Worm (Caenorhabditis elegans) whole organism, midembryonic: Measurements from ENCODE around the gene twk-44.
A peak's percentile ranks its signal among the peaks of the same experiment; 100 is the strongest.

Source experiments
- T22C8.4 ChIP-seq: fragments of 200-800 bp; sonication (Bioruptor generic); IDR thresholded peaks from 2 replicates; pipeline ENCODE4 v1.3.6; 2022; ENCODE audit warnings: missing genetic modification characterization, missing compliant biosample characterization
- cog-1 ChIP-seq: sonication (generic microtip); optimal IDR thresholded peaks from 2 replicates; lab custom pipeline; 2016; ENCODE audit warnings: missing genetic modification characterization, missing compliant biosample characterization
- flt-1 ChIP-seq: fragments of 200-800 bp; sonication (Bioruptor generic); IDR thresholded peaks from 2 replicates; pipeline ENCODE4 v1.3.6; 2022; ENCODE audit warnings: missing genetic modification characterization, missing compliant biosample characterization
- klf-2 ChIP-seq: fragments of 200-800 bp; sonication (Bioruptor generic); conservative IDR thresholded peaks from 2 replicates; pipeline ENCODE4 v1.3.6; 2022; ENCODE audit warnings: missing genetic modification reagents, missing genetic modification characterization, missing compliant biosample characterization
- med-1 ChIP-seq: sonication (generic microtip); optimal IDR thresholded peaks from 2 replicates; lab custom pipeline; 2017; ENCODE audit warnings: missing genetic modification characterization, mild to moderate bottlenecking, missing compliant biosample characterization, antibody characterized with exemption, missing genetic modification reagents; ENCODE audit not compliant: insufficient read depth
- ref-1 ChIP-seq: fragments of 200-800 bp; sonication (Bioruptor generic); conservative IDR thresholded peaks from 2 replicates; pipeline ENCODE4 v1.3.6; 2022; ENCODE audit warnings: missing genetic modification reagents, missing genetic modification characterization, missing compliant biosample characterization
- tab-1 ChIP-seq: fragments of 200-800 bp; sonication (Bioruptor generic); IDR thresholded peaks from 2 replicates; pipeline ENCODE4 v1.3.6; 2022; ENCODE audit warnings: missing genetic modification characterization, missing compliant biosample characterization
- ztf-23 ChIP-seq: fragments of 200-800 bp; sonication (Bioruptor generic); IDR thresholded peaks from 2 replicates; pipeline ENCODE4 v1.3.6; 2022; ENCODE audit warnings: missing genetic modification reagents, missing genetic modification characterization, missing compliant biosample characterization
- ztf-29 ChIP-seq: fragments of 200-800 bp; sonication (Bioruptor generic); IDR thresholded peaks from 2 replicates; pipeline ENCODE4 v1.3.6; 2022; ENCODE audit warnings: missing genetic modification reagents, missing genetic modification characterization, missing compliant biosample characterization

Gene twk-44

ce11 chrX:11607500-11607823 is 19.5 kb downstream of the twk-44 start:
- TF ChIP-seq flt-1 (GFP tag; lab: Robert Waterston, UW) (no peak), cog-1 (tag; lab: Kevin White, UChicago) (peak; percentile 8)

ce11 chrX:11606815-11607499 is 20.0 kb downstream of the twk-44 start:
- TF ChIP-seq tab-1 (GFP tag; lab: Robert Waterston, UW) (no peak), ref-1 (GFP tag; lab: Robert Waterston, UW) (no peak), ztf-23 (GFP tag; lab: Robert Waterston, UW) (no peak), T22C8.4 (GFP tag; lab: Robert Waterston, UW) (no peak), ztf-29 (no peak), flt-1 (GFP tag; lab: Robert Waterston, UW) (no peak), med-1 (no peak), klf-2 (GFP tag; lab: Robert Waterston, UW) (no peak), cog-1 (tag; lab: Kevin White, UChicago) (no peak)

DNA sequence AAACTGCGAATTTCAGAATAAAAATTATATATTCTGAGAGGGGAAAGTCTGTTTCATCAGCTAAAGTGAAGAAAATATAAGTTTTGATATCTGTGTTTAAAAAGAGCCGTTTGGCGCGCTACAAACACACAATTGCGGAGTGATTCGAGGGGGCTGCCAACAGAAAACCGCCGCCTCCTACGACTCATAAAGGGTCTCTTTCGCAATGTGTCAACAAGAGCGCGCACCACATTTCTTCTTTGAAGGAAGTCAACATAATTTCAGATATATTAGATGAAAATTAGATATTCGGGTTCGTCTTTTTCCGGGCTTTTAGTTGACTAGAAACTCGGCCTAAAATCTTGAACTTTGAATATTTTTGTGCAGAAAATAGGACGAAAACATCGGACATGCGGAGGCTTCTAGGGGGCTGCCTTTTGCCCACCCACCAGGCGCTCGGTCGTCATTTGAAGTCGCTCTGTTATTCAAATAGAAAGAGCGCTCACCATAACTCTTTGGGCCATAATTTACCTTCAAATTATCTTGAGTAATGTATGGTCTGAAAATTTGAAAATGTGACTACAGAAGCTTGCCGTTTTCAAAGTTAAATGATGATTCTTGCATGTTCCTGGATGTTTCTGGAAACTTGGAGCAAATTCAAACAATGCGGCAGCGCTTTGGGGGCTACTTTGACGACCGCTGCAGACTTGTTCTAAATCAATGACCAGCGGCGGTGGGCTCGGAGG is 21.0 kb downstream of the twk-44 start:
- TF ChIP-seq ztf-23 (GFP tag; lab: Robert Waterston, UW) (peak; percentile 88), ztf-29 (peak; percentile 95), cog-1 (tag; lab: Kevin White, UChicago) (peak; percentile 100), flt-1 (GFP tag; lab: Robert Waterston, UW) (peak; percentile 95), tab-1 (GFP tag; lab: Robert Waterston, UW) (peak; percentile 54; the same call in 1 of the 2 replicates), T22C8.4 (GFP tag; lab: Robert Waterston, UW) (peak; percentile 50; the same call in 1 of the 2 replicates), klf-2 (GFP tag; lab: Robert Waterston, UW) (peak; percentile 80), ref-1 (GFP tag; lab: Robert Waterston, UW) (no peak), med-1 (peak; percentile 86)

- no peak for TF ChIP-seq ref-1 (GFP tag; lab: Robert Waterston, UW)
- no peak for TF ChIP-seq klf-2 (GFP tag; lab: Robert Waterston, UW)
- TF ChIP-seq med-1, result no peak
- TF ChIP-seq tab-1 (GFP tag; lab: Robert Waterston, UW), result no peak
- no peak for TF ChIP-seq T22C8.4 (GFP tag; lab: Robert Waterston, UW)
- no peak for TF ChIP-seq flt-1 (GFP tag; lab: Robert Waterston, UW)
- TF ChIP-seq cog-1 (tag; lab: Kevin White, UChicago), result no peak
- TF ChIP-seq ztf-29, result no peak
- no peak for TF ChIP-seq ztf-23 (GFP tag; lab: Robert Waterston, UW)
Observed at ce11 chrX:11605214-11605765, 21.6 kb downstream of the twk-44 start, which contains the start of gene ftt-2. Gene ftt-2 (minus strand): TSS chrX:11605419.

DNA sequence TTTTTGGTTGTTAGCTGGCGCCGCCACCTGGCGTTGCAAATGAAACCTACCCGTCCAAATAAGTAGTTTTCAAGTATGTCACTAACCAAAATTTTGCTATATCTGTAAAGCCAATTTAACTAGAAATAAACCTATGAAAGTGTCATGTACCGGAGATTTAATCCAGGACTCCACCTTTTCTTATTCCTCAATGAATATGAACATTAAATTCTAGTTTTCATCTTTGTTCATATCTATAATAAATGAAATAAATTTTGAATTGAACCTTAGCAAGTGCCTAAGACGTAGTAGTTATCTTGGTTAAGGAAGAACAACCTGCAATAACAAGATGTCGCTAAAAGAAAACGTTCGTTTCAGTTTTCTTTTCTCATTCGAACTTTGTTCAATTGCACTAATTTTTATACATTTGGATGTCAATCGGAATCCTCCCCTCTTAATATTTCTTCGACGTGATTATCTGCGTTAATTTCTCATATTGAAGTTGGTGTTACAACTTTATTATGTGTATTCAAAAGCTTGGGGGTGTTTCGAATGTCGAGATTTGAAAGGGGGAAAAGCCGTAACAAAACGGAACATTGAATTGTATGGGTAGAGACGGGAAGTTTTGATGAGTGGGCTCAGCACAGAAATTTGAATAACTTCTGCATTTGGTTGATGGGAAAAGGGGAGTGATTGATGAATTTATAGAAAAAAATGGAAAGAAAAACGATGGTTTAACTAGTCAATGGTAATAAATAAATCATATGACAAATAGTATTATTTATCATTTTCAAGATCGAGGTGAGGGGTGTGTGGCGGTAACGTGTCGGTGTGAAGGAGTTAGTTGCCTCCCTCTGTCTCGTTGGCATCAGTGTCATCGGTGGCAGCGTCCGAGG is 23.4 kb downstream of the twk-44 start:
- TF ChIP-seq ztf-23 (GFP tag; lab: Robert Waterston, UW), result peak; percentile 29; the same call in 1 of the 2 replicates
- no peak for TF ChIP-seq cog-1 (tag; lab: Kevin White, UChicago)

- TF ChIP-seq med-1, result no peak
- no peak for TF ChIP-seq ref-1 (GFP tag; lab: Robert Waterston, UW)
- no peak for TF ChIP-seq ztf-29
- TF ChIP-seq T22C8.4 (GFP tag; lab: Robert Waterston, UW), result no peak
- TF ChIP-seq cog-1 (tag; lab: Kevin White, UChicago), result no peak
- 0 out of 2 replicates have a peak, but pooled peaks have one; percentile 17 for TF ChIP-seq flt-1 (GFP tag; lab: Robert Waterston, UW)
- TF ChIP-seq klf-2 (GFP tag; lab: Robert Waterston, UW), result no peak
Observed at ce11 chrX:11600488-11601106, 26.3 kb downstream of the twk-44 start.

- TF ChIP-seq ref-1 (GFP tag; lab: Robert Waterston, UW), result no peak
- TF ChIP-seq tab-1 (GFP tag; lab: Robert Waterston, UW), result no peak
- TF ChIP-seq flt-1 (GFP tag; lab: Robert Waterston, UW), result no peak
Observed at ce11 chrX:11598839-11599238, 28.1 kb downstream of the twk-44 start.

DNA sequence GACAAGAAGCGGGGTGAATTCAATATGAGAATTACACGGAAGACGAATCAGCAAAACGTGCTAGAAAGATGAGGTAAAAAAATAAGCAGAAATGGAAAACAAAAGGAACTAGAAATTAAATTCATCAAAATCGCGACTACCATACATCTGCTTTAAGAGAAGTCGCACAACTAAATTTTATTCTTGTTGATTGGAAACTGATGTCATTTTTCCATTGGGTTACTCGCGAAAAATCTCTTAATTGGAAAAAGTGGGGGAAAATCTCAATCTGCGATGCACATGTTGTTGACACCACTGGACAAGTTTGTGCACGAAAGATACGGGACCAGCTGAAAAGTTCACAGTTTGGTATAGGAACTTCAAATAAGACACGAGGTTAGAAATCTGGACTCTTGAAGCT is 30.0 kb downstream of the twk-44 start:
- no peak for TF ChIP-seq ztf-23 (GFP tag; lab: Robert Waterston, UW)
- no peak for TF ChIP-seq ztf-29

ce11 chrX:11592539-11592938 is 34.4 kb downstream of the twk-44 start:
- no peak for TF ChIP-seq med-1
- no peak for TF ChIP-seq ztf-29
- no peak for TF ChIP-seq flt-1 (GFP tag; lab: Robert Waterston, UW)
- no peak for TF ChIP-seq ref-1 (GFP tag; lab: Robert Waterston, UW)
- TF ChIP-seq tab-1 (GFP tag; lab: Robert Waterston, UW), result no peak
- no peak for TF ChIP-seq ztf-23 (GFP tag; lab: Robert Waterston, UW)
- TF ChIP-seq cog-1 (tag; lab: Kevin White, UChicago), result no peak
- TF ChIP-seq klf-2 (GFP tag; lab: Robert Waterston, UW), result no peak
- TF ChIP-seq T22C8.4 (GFP tag; lab: Robert Waterston, UW), result no peak
